Worm (Caenorhabditis elegans) whole organism, L3 larva: Measurements from ENCODE around the gene prx-12.

Experiments used
- ama-1 ChIP-seq: fragments of 150-350 bp; optimal IDR thresholded peaks from 2 replicates; lab custom pipeline; 2018
- ceh-28 ChIP-seq: fragments of 150-350 bp; optimal IDR thresholded peaks from 2 replicates; lab custom pipeline; 2014; ENCODE audit warnings: missing biosample characterization, missing genetic modification reagents, missing genetic modification characterization
- lin-15B ChIP-seq: fragments of 150-350 bp; optimal IDR thresholded peaks from 2 replicates; lab custom pipeline; 2014; ENCODE audit warnings: missing biosample characterization, missing genetic modification characterization
- lin-39 ChIP-seq: fragments of 150-350 bp; optimal IDR thresholded peaks from 2 replicates; lab custom pipeline; 2018; ENCODE audit warnings: missing biosample characterization, missing genetic modification reagents, missing genetic modification characterization
- nhr-28 ChIP-seq: fragments of 150-350 bp; optimal IDR thresholded peaks from 2 replicates; lab custom pipeline; 2014; ENCODE audit warnings: missing biosample characterization, missing genetic modification characterization
- pha-4 ChIP-seq: fragments of 150-350 bp; optimal IDR thresholded peaks from 2 replicates; lab custom pipeline; 2014; ENCODE audit warnings: missing biosample characterization, missing genetic modification reagents, missing genetic modification characterization

DNA sequence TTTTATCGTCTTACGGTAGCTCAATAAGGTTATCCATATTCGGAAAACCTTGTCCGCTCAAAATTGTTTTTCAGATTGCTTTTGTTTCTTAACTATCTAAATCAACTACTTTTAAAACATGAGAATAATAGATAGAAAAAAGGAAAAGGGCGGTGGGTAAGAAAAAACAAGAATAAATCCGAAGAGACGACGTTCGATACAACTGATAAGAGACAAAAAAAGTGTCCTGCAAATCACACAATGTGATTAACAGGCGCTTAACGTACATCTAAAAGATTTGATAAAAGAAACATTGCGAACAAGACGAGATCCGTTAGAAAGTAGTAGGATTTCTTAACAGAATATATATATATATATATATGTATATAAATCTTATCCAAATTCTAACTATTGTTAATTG is 40.4 kb downstream of the prx-12 start, which contains the start of gene hum-4:
- TF ChIP-seq pha-4 (tag; lab: Kevin White, UChicago) (no peak), nhr-28 (tag; lab: Kevin White, UChicago) (no peak), lin-15B (tag; lab: Kevin White, UChicago) (no peak), lin-39 (tag; lab: Kevin White, UChicago) (no peak), ama-1 (lab: Kevin White, UChicago) (no peak), ceh-28 (no peak)
